Fruit fly (Drosophila melanogaster): ENCODE data around the gene RhoGAP71E.

- no peak for TF ChIP-seq insv (optimal IDR thresholded peaks at IDR 0.05)
- TF ChIP-seq Sin3A (optimal IDR thresholded peaks at IDR 0.05) = no peak
- no peak for TF ChIP-seq ttk (optimal IDR thresholded peaks at IDR 0.05)
- no peak for TF ChIP-seq Myc (optimal IDR thresholded peaks at IDR 0.05)
These were observed 47.4 kb upstream of the RhoGAP71E start for dm6 chr3L:15541281-15541680.
